Worm (Caenorhabditis elegans) whole organism, early embryonic: Measurements from ENCODE around the gene math-28.

Source experiments
- B0310.2 ChIP-seq: sonication (generic microtip); optimal IDR thresholded peaks from 2 replicates; lab custom pipeline; 2016; ENCODE audit warnings: mild to moderate bottlenecking, missing genetic modification characterization, missing compliant biosample characterization
- F13C5.2 ChIP-seq: sonication (generic microtip); optimal IDR thresholded peaks from 2 replicates; lab custom pipeline; 2017; ENCODE audit warnings: mild to moderate bottlenecking, missing genetic modification characterization, inconsistent platforms, missing compliant biosample characterization
- aly-1 ChIP-seq: sonication (generic microtip); optimal IDR thresholded peaks from 2 replicates; lab custom pipeline; 2016; ENCODE audit warnings: missing genetic modification characterization, missing compliant biosample characterization
- ama-1 ChIP-seq: fragments of 150-350 bp; optimal IDR thresholded peaks from 2 replicates; lab custom pipeline; 2014
- ceh-13 ChIP-seq: fragments of 200-800 bp; sonication (Bioruptor generic); optimal IDR thresholded peaks from 2 replicates; lab custom pipeline; 2018; ENCODE audit warnings: mild to moderate bottlenecking, missing genetic modification characterization, missing compliant biosample characterization
- ceh-36 ChIP-seq: sonication (generic microtip); optimal IDR thresholded peaks from 2 replicates; lab custom pipeline; 2016; ENCODE audit warnings: missing genetic modification characterization, inconsistent platforms, missing compliant biosample characterization
- ets-7 ChIP-seq: sonication (generic microtip); optimal IDR thresholded peaks from 2 replicates; lab custom pipeline; 2016; ENCODE audit warnings: missing genotype, missing genetic modification characterization, missing compliant biosample characterization
- flt-1 ChIP-seq: fragments of 200-800 bp; sonication (Bioruptor generic); IDR thresholded peaks from 2 replicates; pipeline ENCODE4 v1.3.6; 2022; ENCODE audit warnings: missing genetic modification characterization, missing compliant biosample characterization
- hmbx-1 ChIP-seq: sonication (generic microtip); optimal IDR thresholded peaks from 2 replicates; lab custom pipeline; 2016; ENCODE audit warnings: mild to moderate bottlenecking, missing genetic modification characterization, missing compliant biosample characterization
- hmg-4 ChIP-seq: fragments of 200-800 bp; sonication (Bioruptor generic); optimal IDR thresholded peaks from 2 replicates; lab custom pipeline; 2018; ENCODE audit warnings: mild to moderate bottlenecking, missing genetic modification characterization, missing compliant biosample characterization
- hnd-1 ChIP-seq: sonication (generic microtip); optimal IDR thresholded peaks from 2 replicates; lab custom pipeline; 2016; ENCODE audit warnings: missing genetic modification characterization, missing compliant biosample characterization
- pes-1 ChIP-seq: fragments of 200-800 bp; sonication (Bioruptor generic); IDR thresholded peaks from 2 replicates; pipeline ENCODE4 v1.3.6; 2022; ENCODE audit warnings: missing genetic modification reagents, missing genetic modification characterization, missing compliant biosample characterization
- scrt-1 ChIP-seq: fragments of 200-800 bp; sonication (Bioruptor generic); IDR thresholded peaks from 2 replicates; pipeline ENCODE4 v1.3.6; 2022; ENCODE audit warnings: missing genetic modification characterization, missing compliant biosample characterization
- sea-1 ChIP-seq: fragments of 200-800 bp; sonication (Bioruptor generic); conservative IDR thresholded peaks from 2 replicates; pipeline ENCODE4 v1.3.6; 2022; ENCODE audit warnings: missing genetic modification characterization, missing compliant biosample characterization
- tbx-11 ChIP-seq: fragments of 200-800 bp; sonication (Bioruptor generic); IDR thresholded peaks from 2 replicates; pipeline ENCODE4 v1.3.6; 2022; ENCODE audit warnings: missing genetic modification characterization, missing compliant biosample characterization
- tbx-37 ChIP-seq: fragments of 200-800 bp; sonication (Bioruptor generic); conservative IDR thresholded peaks from 2 replicates; pipeline ENCODE4 v1.3.6; 2022; ENCODE audit warnings: missing genetic modification reagents, missing genetic modification characterization, missing compliant biosample characterization
- tra-4 ChIP-seq: sonication (generic microtip); optimal IDR thresholded peaks from 2 replicates; lab custom pipeline; 2017; ENCODE audit warnings: missing genetic modification characterization, missing compliant biosample characterization

The math-28 gene

DNA sequence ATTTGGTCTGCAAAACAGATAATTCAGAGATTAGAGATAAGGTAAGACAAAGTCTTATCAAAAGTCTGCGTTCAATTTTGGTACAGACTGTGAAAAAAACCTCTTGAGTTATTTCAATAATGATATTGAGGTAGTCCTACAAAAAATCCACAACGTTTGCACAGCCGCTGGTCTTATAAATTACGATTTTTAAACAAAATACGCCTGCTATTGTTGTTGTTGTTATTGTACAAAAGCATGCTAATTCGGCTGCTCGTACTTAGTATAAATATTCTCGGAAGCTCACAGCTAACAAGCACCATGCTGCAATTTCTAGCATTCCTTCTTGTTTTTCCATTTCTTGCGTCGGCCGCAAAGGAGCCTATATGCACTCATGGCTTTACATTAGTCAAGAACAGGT, 19.0 kb upstream of the math-28 start, which contains the start of gene clec-19:
clec-19 (plus strand) TSS at position 301 of the 400 bp plus-strand sequence.
- no peak for TF ChIP-seq sea-1
- no peak for TF ChIP-seq ets-7 (tag; lab: Kevin White, UChicago)
- no peak for TF ChIP-seq ama-1 (lab: Kevin White, UChicago)
- no peak for TF ChIP-seq scrt-1

DNA sequence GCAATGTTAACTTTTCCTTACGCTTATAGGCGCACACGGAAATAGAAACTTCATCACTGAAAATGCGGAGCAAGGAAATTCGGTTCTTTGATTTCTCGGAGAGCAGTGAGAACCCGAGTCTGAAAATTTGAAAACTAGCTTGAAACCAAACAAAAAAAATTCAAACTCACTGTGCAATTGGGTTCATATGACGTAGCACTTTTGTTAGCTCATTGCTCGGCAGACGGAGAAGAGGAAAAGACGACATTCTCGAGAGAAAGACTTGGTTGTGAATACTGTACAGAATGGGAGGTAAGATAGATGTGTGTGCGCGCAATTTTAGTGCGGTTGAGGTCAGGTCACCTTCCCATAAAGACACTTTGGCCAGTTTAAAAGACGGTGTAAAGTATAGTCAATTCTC, 12.8 kb upstream of the math-28 start, which contains the start of the genes F36H5.13 and F36H5.8:
F36H5.13 (minus strand) TSS at position 101 of the 400 bp plus-strand sequence.
F36H5.8 (minus strand) TSS at position 274 of the 400 bp plus-strand sequence.
- TF ChIP-seq ceh-36 (tag; lab: Kevin White, UChicago) (no peak), sea-1 (no peak), hnd-1 (tag; lab: Kevin White, UChicago) (no peak), ets-7 (tag; lab: Kevin White, UChicago) (no peak), hmbx-1 (no peak), tbx-11 (GFP tag; lab: Robert Waterston, UW) (no peak), tra-4 (tag; lab: Kevin White, UChicago) (no peak)

DNA sequence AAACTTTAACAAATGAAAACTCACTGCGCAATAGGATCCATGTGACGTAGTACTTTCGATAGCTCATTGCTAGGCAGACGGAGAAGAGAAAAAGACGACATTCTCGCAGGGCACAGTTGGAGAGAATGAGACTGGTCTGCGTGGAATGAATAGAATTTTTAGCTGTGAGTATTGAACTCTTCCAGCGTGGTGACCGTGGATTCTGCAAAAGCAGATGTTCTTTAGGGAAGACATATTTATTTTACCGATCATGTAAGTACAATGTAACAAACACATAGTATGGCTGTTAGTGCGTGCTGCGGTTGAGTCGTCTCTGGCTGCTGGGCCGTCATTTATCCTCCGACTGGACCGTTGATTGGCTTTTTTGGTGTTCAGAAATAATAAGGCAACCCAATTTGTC, 10.2 kb upstream of the math-28 start, which contains the start of gene F36H5.9:
F36H5.9 (minus strand) TSS at position 101 of the 400 bp plus-strand sequence.
- no peak for TF ChIP-seq flt-1 (GFP tag; lab: Robert Waterston, UW)
- no peak for TF ChIP-seq ama-1 (lab: Kevin White, UChicago)
- TF ChIP-seq ceh-36 (tag; lab: Kevin White, UChicago): no peak
- TF ChIP-seq hmbx-1: no peak
- TF ChIP-seq tbx-11 (GFP tag; lab: Robert Waterston, UW): no peak

DNA sequence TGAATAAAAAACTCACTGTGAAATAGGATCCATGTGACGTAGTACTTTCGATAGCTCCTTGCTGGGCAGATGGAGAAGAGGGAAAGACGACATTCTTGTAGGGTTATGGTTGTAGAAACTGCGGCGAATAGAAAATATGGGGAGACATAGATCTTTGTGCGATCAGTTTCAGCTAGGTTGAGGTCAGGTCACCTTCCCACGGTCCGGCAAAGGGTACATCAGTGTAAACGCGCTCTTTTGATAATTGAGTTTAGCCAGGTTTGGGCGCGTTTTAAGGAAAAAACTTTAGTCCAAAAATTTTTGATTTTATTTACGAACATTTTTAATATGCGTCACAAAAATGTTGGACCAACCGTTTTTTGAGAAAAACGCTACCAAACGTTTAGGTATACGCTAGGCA, 7.1 kb upstream of the math-28 start, which contains the start of gene F36H5.17:
F36H5.17 (minus strand) TSS at position 101 of the 400 bp plus-strand sequence.
- TF ChIP-seq ceh-36 (tag; lab: Kevin White, UChicago): no peak
- no peak for TF ChIP-seq ceh-13 (GFP tag; lab: Kevin White, UChicago)
- no peak for TF ChIP-seq hmbx-1

DNA sequence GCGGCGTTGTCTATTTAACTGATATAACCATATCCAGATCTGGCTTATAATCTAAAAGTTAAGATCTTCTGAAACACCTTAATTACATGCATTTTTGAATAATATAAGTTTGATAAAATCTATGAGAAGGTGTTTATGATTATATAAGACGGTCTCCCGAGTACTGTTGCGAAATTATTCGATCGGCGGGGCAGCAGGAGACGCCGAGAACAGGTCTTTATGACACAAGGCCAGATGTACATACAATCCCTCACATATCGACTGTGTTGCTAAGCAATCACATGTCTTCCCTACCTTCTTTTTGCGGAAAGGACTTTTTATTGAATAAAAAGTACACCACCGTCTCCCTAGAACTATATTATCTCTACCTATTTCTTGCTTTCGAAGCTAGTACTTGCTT, 6.6 kb upstream of the math-28 start, which contains the start of gene fbxb-53:
fbxb-53 (plus strand) TSS at position 301 of the 400 bp plus-strand sequence.
- TF ChIP-seq hmg-4 (GFP tag; lab: Kevin White, UChicago) (no peak), hnd-1 (tag; lab: Kevin White, UChicago) (no peak), flt-1 (GFP tag; lab: Robert Waterston, UW) (no peak), sea-1 (no peak), tra-4 (tag; lab: Kevin White, UChicago) (no peak), ama-1 (lab: Kevin White, UChicago) (no peak), tbx-11 (GFP tag; lab: Robert Waterston, UW) (no peak), pes-1 (no peak), B0310.2 (tag; lab: Kevin White, UChicago) (no peak), F13C5.2 (tag; lab: Kevin White, UChicago) (no peak)

DNA sequence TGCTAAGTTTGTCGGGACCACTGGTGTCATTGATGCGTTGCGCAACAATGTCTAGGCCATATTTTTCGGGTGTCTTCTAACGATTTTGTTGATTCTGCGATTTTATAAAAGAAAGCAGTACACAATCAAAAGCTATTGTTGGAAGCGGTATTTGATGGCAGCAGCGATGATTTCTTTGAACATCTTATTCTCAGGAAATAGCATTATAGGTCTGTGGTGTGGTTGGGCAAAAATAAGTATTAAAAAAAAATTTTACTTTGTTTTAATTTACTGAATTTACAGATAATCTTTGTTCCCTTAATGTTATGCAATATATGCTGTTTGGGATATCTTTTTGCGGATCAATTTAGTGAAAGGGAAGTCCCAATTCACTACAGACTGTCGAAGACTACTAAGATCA, 6.1 kb upstream of the math-28 start, which contains the start of gene F36H5.10:
F36H5.10 (plus strand) TSS at position 301 of the 400 bp plus-strand sequence.
- TF ChIP-seq ceh-36 (tag; lab: Kevin White, UChicago) (no peak), tra-4 (tag; lab: Kevin White, UChicago) (no peak), ceh-13 (GFP tag; lab: Kevin White, UChicago) (no peak), pes-1 (no peak), ama-1 (lab: Kevin White, UChicago) (no peak), flt-1 (GFP tag; lab: Robert Waterston, UW) (no peak), scrt-1 (no peak), tbx-37 (GFP tag; lab: Robert Waterston, UW) (no peak), F13C5.2 (tag; lab: Kevin White, UChicago) (no peak), ets-7 (tag; lab: Kevin White, UChicago) (no peak), hmbx-1 (no peak), aly-1 (tag; lab: Kevin White, UChicago) (no peak), sea-1 (no peak), hmg-4 (GFP tag; lab: Kevin White, UChicago) (no peak), B0310.2 (tag; lab: Kevin White, UChicago) (no peak)

DNA sequence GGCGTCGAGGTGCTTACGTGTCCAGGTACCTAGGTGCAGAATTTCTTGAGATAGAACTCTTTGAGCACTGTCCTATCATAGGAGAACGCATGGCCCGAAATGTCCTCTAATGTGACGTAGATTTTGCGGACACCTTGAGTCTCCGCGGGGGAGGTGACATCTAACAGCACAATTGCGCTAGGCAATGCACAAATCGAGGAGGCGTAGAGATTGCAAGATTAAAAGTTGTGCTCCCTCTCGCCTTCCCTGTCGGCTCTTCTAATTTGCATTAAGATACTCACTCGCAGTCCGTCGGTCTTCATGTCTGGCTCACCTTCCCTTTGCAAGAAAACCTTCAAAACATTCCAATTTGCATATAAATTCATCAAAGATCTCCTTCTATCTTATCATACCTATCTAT, 3.6 kb upstream of the math-28 start, which contains the start of gene F36H5.18:
F36H5.18 (plus strand) TSS at position 301 of the 400 bp plus-strand sequence.
- TF ChIP-seq F13C5.2 (tag; lab: Kevin White, UChicago) (no peak), hmg-4 (GFP tag; lab: Kevin White, UChicago) (no peak)

DNA sequence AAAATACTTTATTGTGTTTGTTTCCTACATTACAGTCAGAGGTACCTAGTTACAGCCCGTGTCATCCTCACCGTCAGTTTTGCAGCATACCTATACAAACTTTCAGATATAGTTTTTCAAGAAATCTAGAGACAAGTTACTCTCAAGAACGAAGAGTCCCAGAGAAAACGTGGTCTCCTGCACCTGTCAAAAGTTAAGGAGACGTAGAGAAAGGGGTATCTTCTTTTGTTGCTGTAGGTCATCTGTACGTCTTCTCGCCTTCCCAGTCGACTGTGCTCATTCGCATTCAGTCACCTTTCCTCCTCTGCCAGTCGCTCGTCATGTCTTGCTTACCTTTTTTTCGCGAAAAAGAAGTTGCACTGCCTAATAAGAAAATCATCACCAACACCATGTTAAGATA, 1.6 kb upstream of the math-28 start, which contains the start of gene F36H5.4:
F36H5.4 (plus strand) TSS at position 301 of the 400 bp plus-strand sequence.
- no peak for TF ChIP-seq sea-1

DNA sequence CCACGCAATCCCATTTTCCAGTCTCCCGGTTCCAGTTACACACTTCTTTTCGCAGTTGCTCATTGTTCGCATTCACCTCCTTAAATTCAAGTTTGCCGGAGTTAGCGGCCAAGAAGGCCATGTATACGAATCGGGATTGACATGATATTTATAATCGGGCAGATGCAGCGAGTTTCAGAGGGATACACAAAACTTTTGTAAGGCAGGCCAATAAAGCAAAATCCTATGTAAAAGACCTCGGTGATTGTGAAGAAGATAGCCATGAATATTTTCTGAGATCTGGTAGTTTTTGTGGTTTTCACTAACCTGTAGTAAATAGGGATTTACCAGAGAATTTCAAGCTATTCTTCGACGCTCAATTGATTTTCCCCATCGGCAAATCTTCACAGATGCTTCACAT, 3.5 kb downstream of the math-28 start:
- TF ChIP-seq tra-4 (tag; lab: Kevin White, UChicago): no peak
- TF ChIP-seq ceh-36 (tag; lab: Kevin White, UChicago): no peak
- no peak for TF ChIP-seq aly-1 (tag; lab: Kevin White, UChicago)
- no peak for TF ChIP-seq ceh-13 (GFP tag; lab: Kevin White, UChicago)
- TF ChIP-seq ama-1 (lab: Kevin White, UChicago): no peak
- no peak for TF ChIP-seq tbx-37 (GFP tag; lab: Robert Waterston, UW)
- TF ChIP-seq B0310.2 (tag; lab: Kevin White, UChicago): no peak
- TF ChIP-seq hnd-1 (tag; lab: Kevin White, UChicago): no peak
- TF ChIP-seq pes-1: no peak
- TF ChIP-seq F13C5.2 (tag; lab: Kevin White, UChicago): no peak
- TF ChIP-seq sea-1: no peak
- no peak for TF ChIP-seq flt-1 (GFP tag; lab: Robert Waterston, UW)
